Fruit fly (Drosophila melanogaster) whole organism, prepupa: ENCODE measurements around the gene mRpS18B.

Source experiments
- CG3032 ChIP-seq: fragments of 200-800 bp; optimal IDR thresholded peaks from 2 replicates; lab custom pipeline; 2019; ENCODE audit warnings: missing biosample characterization, mild to moderate bottlenecking, missing genetic modification characterization, moderate library complexity
- CG6276 ChIP-seq: fragments of 200-800 bp; sonication (Bioruptor generic); optimal IDR thresholded peaks from 2 replicates; lab custom pipeline; 2017; ENCODE audit warnings: missing biosample characterization, mild to moderate bottlenecking, missing genetic modification characterization
- CG8319 ChIP-seq: fragments of 200-800 bp; sonication (Bioruptor generic); optimal IDR thresholded peaks from 3 replicates; lab custom pipeline; 2016; ENCODE audit warnings: missing biosample characterization, missing genetic modification characterization
- Gug ChIP-seq: fragments of 200-800 bp; sonication (Bioruptor generic); IDR thresholded peaks from 2 replicates; pipeline ENCODE4 v1.3.6; 2022; ENCODE audit warnings: missing biosample characterization, missing genetic modification characterization
- Hr39 ChIP-seq: fragments of 200-800 bp; sonication (Bioruptor generic); optimal IDR thresholded peaks from 2 replicates; lab custom pipeline; 2016; ENCODE audit warnings: missing biosample characterization, missing genetic modification characterization
- Smox ChIP-seq: fragments of 200-800 bp; sonication (Bioruptor generic); optimal IDR thresholded peaks from 3 replicates; lab custom pipeline; 2016; ENCODE audit warnings: missing biosample characterization, missing genetic modification characterization
- Sox14 ChIP-seq: fragments of 200-800 bp; sonication (Bioruptor generic); optimal IDR thresholded peaks from 3 replicates; lab custom pipeline; 2016; ENCODE audit warnings: missing biosample characterization, missing genetic modification characterization
- cyc ChIP-seq: fragments of 200-800 bp; sonication (Bioruptor generic); optimal IDR thresholded peaks from 3 replicates; lab custom pipeline; 2016; ENCODE audit warnings: missing biosample characterization, missing genetic modification characterization
- esn ChIP-seq: fragments of 200-800 bp; sonication (Bioruptor generic); optimal IDR thresholded peaks from 2 replicates; lab custom pipeline; 2016; ENCODE audit warnings: missing biosample characterization, mild to moderate bottlenecking, missing genetic modification characterization, moderate library complexity
- spab ChIP-seq: fragments of 200-800 bp; sonication (Bioruptor generic); optimal IDR thresholded peaks from 2 replicates; lab custom pipeline; 2017; ENCODE audit warnings: missing biosample characterization, mild to moderate bottlenecking, missing genetic modification characterization, missing genetic modification reagents
- ss ChIP-seq, 2 experiments: fragments of 200-800 bp; sonication (Bioruptor generic); optimal IDR thresholded peaks; 2 replicates in 1 of 2; 3 replicates in 1 of 2; lab custom pipeline; 2017 to 2018; ENCODE audit warnings: mild to moderate bottlenecking in 2 of 2, missing biosample characterization in 2 of 2, missing genetic modification characterization in 2 of 2, moderate library complexity in 1 of 2

Gene mRpS18B

dm6 chr2L:20051172-20051893, 45.7 kb downstream of the mRpS18B start:
- TF ChIP-seq Smox (no peak), CG6276 (GFP tag; lab: Kevin White, UChicago) (no peak), CG3032 (tag; lab: Kevin White, UChicago) (no peak), Sox14 (GFP tag; lab: Kevin White, UChicago) (no peak), esn (GFP tag; lab: Kevin White, UChicago) (no peak), ss (GFP tag; optimal IDR thresholded peaks at IDR 0.05; lab: Kevin White, UChicago) (no peak), Hr39 (GFP tag; lab: Kevin White, UChicago) (no peak), Gug (GFP tag; lab: Robert Waterston, UW) (no peak), spab (GFP tag; lab: Kevin White, UChicago) (no peak), cyc (GFP tag; lab: Kevin White, UChicago) (no peak), CG8319 (GFP tag; lab: Kevin White, UChicago) (no peak)
- TF ChIP-seq, all 60 proteins: peak for 0
